Fruit fly (Drosophila melanogaster) whole organism, larva: ENCODE results near the gene CG13385.

ENCODE experiments used
- noc ChIP-seq: fragments of 200-800 bp; sonication (Bioruptor generic); optimal IDR thresholded peaks from 3 replicates; lab custom pipeline; 2019; ENCODE audit warnings: missing biosample characterization, mild to moderate bottlenecking, missing genetic modification characterization, moderate library complexity

Gene CG13385

dm6 chr2L:8423460-8424089 is 27.1 kb downstream of the CG13385 start:
- no peak for TF ChIP-seq noc (tag; lab: Kevin White, UChicago)

- no peak for TF ChIP-seq noc (tag; lab: Kevin White, UChicago)
These were observed 27.6 kb downstream of the CG13385 start for dm6 chr2L:8424090-8424470.

- no peak for TF ChIP-seq noc (tag; lab: Kevin White, UChicago)
These were observed 28.3 kb downstream of the CG13385 start for dm6 chr2L:8424662-8425208.

- TF ChIP-seq noc (tag; lab: Kevin White, UChicago), result no peak
These were observed 28.8 kb downstream of the CG13385 start for dm6 chr2L:8425212-8425611.

dm6 chr2L:8425962-8426759 is 29.7 kb downstream of the CG13385 start:
- TF ChIP-seq noc (tag; lab: Kevin White, UChicago), result no peak

dm6 chr2L:8426801-8427200 is 30.4 kb downstream of the CG13385 start:
- TF ChIP-seq noc (tag; lab: Kevin White, UChicago), result no peak

- TF ChIP-seq noc (tag; lab: Kevin White, UChicago), result no peak
These were observed 35.7 kb downstream of the CG13385 start for dm6 chr2L:8432130-8432529.

- no peak for TF ChIP-seq noc (tag; lab: Kevin White, UChicago)
These were observed 37.1 kb downstream of the CG13385 start, which contains the start of gene grk for dm6 chr2L:8433512-8433911. Gene grk (minus strand): TSS chr2L:8433598.

- TF ChIP-seq noc (tag; lab: Kevin White, UChicago), result no peak
These were observed 40.7 kb downstream of the CG13385 start, which contains the start of the genes D12 and Chrac-14 for dm6 chr2L:8437176-8437575. Gene D12 (minus strand): TSS chr2L:8437365. Gene Chrac-14 (plus strand): TSS chr2L:8437405.

dm6 chr2L:8438052-8438451 is 41.6 kb downstream of the CG13385 start, which contains the start of gene mus201:
Gene mus201 (plus strand): TSS chr2L:8438169.
- no peak for TF ChIP-seq noc (tag; lab: Kevin White, UChicago)

dm6 chr2L:8442147-8442546 is 45.7 kb downstream of the CG13385 start, which contains the start of gene CG31897:
Gene CG31897 (plus strand): TSS chr2L:8442447.
- no peak for TF ChIP-seq noc (tag; lab: Kevin White, UChicago)
